Fruit fly (Drosophila melanogaster) whole organism, embryonic: Measurements from ENCODE around the gene CG31638.
A peak's percentile ranks its signal among the peaks of the same experiment; 100 is the strongest.

ENCODE experiments used
- Adf1 ChIP-seq: fragments of 200-800 bp; sonication (Bioruptor generic); IDR thresholded peaks from 2 replicates; pipeline ENCODE4 v1.3.6; 2022; ENCODE audit warnings: missing biosample characterization, missing genetic modification characterization
- Bdp1 ChIP-seq: fragments of 200-800 bp; sonication (Bioruptor generic); optimal IDR thresholded peaks from 3 replicates; lab custom pipeline; 2016; ENCODE audit warnings: missing biosample characterization, missing genetic modification characterization
- Bteb2 ChIP-seq: fragments of 200-800 bp; sonication (Bioruptor generic); optimal IDR thresholded peaks from 2 replicates; lab custom pipeline; 2016; ENCODE audit warnings: missing biosample characterization, missing genetic modification characterization
- CG1024 ChIP-seq: fragments of 200-800 bp; sonication (Bioruptor generic); IDR thresholded peaks from 2 replicates; pipeline ENCODE4 v1.3.6; 2022; ENCODE audit warnings: missing biosample characterization, missing genetic modification characterization
- CG11398 ChIP-seq: fragments of 200-800 bp; sonication (Bioruptor generic); optimal IDR thresholded peaks from 2 replicates; lab custom pipeline; 2016; ENCODE audit warnings: missing biosample characterization, missing genetic modification characterization
- CG11723 ChIP-seq: fragments of 200-800 bp; sonication (Bioruptor generic); optimal IDR thresholded peaks from 2 replicates; lab custom pipeline; 2017; ENCODE audit warnings: missing biosample characterization, mild to moderate bottlenecking, missing genetic modification characterization
- CG12659 ChIP-seq: fragments of 200-800 bp; sonication (Bioruptor generic); optimal IDR thresholded peaks from 3 replicates; lab custom pipeline; 2017; ENCODE audit warnings: mild to moderate bottlenecking, missing biosample characterization, missing genetic modification reagents, missing genetic modification characterization
- CG13296 ChIP-seq: fragments of 200-800 bp; sonication (Bioruptor generic); optimal IDR thresholded peaks from 3 replicates; lab custom pipeline; 2018; ENCODE audit warnings: missing biosample characterization, mild to moderate bottlenecking, missing genetic modification characterization
- CG15601 ChIP-seq: fragments of 200-800 bp; sonication (Bioruptor generic); optimal IDR thresholded peaks from 3 replicates; lab custom pipeline; 2019; ENCODE audit warnings: missing biosample characterization, mild to moderate bottlenecking, missing genetic modification characterization, moderate library complexity
- CG16815 ChIP-seq: fragments of 200-800 bp; sonication (Bioruptor generic); optimal IDR thresholded peaks from 3 replicates; lab custom pipeline; 2017; ENCODE audit warnings: missing biosample characterization, mild to moderate bottlenecking, missing genetic modification characterization
- CG17186 ChIP-seq: fragments of 200-800 bp; sonication (Bioruptor generic); optimal IDR thresholded peaks from 3 replicates; lab custom pipeline; 2017; ENCODE audit warnings: missing biosample characterization, missing genetic modification reagents, missing genetic modification characterization
- CG17612 ChIP-seq: fragments of 200-800 bp; sonication (Bioruptor generic); IDR thresholded peaks from 2 replicates; pipeline ENCODE4 v1.3.6; 2022; ENCODE audit warnings: missing biosample characterization, missing genetic modification characterization
- CG17829 ChIP-seq: fragments of 200-800 bp; optimal IDR thresholded peaks from 2 replicates; lab custom pipeline; 2019; ENCODE audit warnings: missing biosample characterization, mild to moderate bottlenecking, missing genetic modification characterization, moderate library complexity
- CG2116 ChIP-seq: fragments of 200-800 bp; sonication (Bioruptor generic); optimal IDR thresholded peaks from 3 replicates; lab custom pipeline; 2018; ENCODE audit warnings: missing biosample characterization, mild to moderate bottlenecking, missing genetic modification characterization
- CG2202 ChIP-seq: fragments of 200-800 bp; sonication (Bioruptor generic); optimal IDR thresholded peaks from 2 replicates; lab custom pipeline; 2018; ENCODE audit warnings: missing biosample characterization, mild to moderate bottlenecking, missing genetic modification characterization
- CG4328 ChIP-seq: fragments of 200-800 bp; sonication (Bioruptor generic); optimal IDR thresholded peaks from 3 replicates; lab custom pipeline; 2017; ENCODE audit warnings: missing biosample characterization, missing genetic modification reagents, missing genetic modification characterization
- CG4404 ChIP-seq: fragments of 200-800 bp; sonication (Bioruptor generic); IDR thresholded peaks from 2 replicates; pipeline ENCODE4 v1.3.6; 2022; ENCODE audit warnings: missing biosample characterization, missing genetic modification characterization
- CG4617 ChIP-seq: fragments of 200-800 bp; sonication (Bioruptor generic); optimal IDR thresholded peaks from 3 replicates; lab custom pipeline; 2016; ENCODE audit warnings: missing biosample characterization, missing genetic modification characterization, borderline replicate concordance
- CG6175 ChIP-seq: fragments of 200-800 bp; sonication (Bioruptor generic); IDR thresholded peaks from 3 replicates; pipeline ENCODE4 v1.3.6; 2022; ENCODE audit warnings: missing biosample characterization, missing genetic modification characterization
- CG7987 ChIP-seq: fragments of 200-800 bp; sonication (Bioruptor generic); optimal IDR thresholded peaks from 2 replicates; lab custom pipeline; 2018; ENCODE audit warnings: missing biosample characterization, mild to moderate bottlenecking, missing genetic modification characterization, moderate library complexity
- CG8388 ChIP-seq: fragments of 200-800 bp; sonication (Bioruptor generic); optimal IDR thresholded peaks from 2 replicates; lab custom pipeline; 2019; ENCODE audit warnings: missing biosample characterization, mild to moderate bottlenecking, missing genetic modification characterization, moderate library complexity
- Dip2 ChIP-seq: fragments of 200-800 bp; sonication (Bioruptor generic); IDR thresholded peaks from 2 replicates; pipeline ENCODE4 v1.3.6; 2022; ENCODE audit warnings: missing biosample characterization, missing genetic modification characterization
- Ets65A ChIP-seq: fragments of 200-800 bp; sonication (Bioruptor generic); peaks from one replicate; lab custom pipeline; 2016; ENCODE audit warnings: missing biosample characterization, missing genetic modification characterization
- HLHmδ ChIP-seq: fragments of 200-800 bp; sonication (Bioruptor generic); optimal IDR thresholded peaks from 2 replicates; lab custom pipeline; 2018; ENCODE audit warnings: missing biosample characterization, mild to moderate bottlenecking, missing genetic modification characterization, moderate library complexity
- Hmx ChIP-seq: fragments of 200-800 bp; sonication (Bioruptor generic); optimal IDR thresholded peaks from 2 replicates; lab custom pipeline; 2016; ENCODE audit warnings: missing biosample characterization, missing genetic modification characterization
- Lhr ChIP-seq: fragments of 200-800 bp; sonication (Bioruptor generic); optimal IDR thresholded peaks from 3 replicates; lab custom pipeline; 2017; ENCODE audit warnings: mild to moderate bottlenecking, missing biosample characterization, missing genetic modification reagents, missing genetic modification characterization
- Nf-YC ChIP-seq: fragments of 200-800 bp; optimal IDR thresholded peaks from 3 replicates; lab custom pipeline; 2019; ENCODE audit warnings: missing biosample characterization, mild to moderate bottlenecking, missing genetic modification characterization, moderate library complexity
- Opbp ChIP-seq: fragments of 200-800 bp; sonication (Bioruptor generic); IDR thresholded peaks from 3 replicates; pipeline ENCODE4 v1.3.6; 2022; ENCODE audit warnings: missing biosample characterization, missing genetic modification characterization; ENCODE audit not compliant: partially characterized antibody
- Poxn ChIP-seq: fragments of 200-800 bp; sonication (Bioruptor generic); IDR thresholded peaks from 2 replicates; pipeline ENCODE4 v1.3.6; 2022; ENCODE audit warnings: missing biosample characterization, missing genetic modification characterization
- aop ChIP-seq: fragments of 200-800 bp; sonication (Bioruptor generic); IDR thresholded peaks from 2 replicates; pipeline ENCODE4 v1.3.6; 2022; ENCODE audit warnings: missing biosample characterization, missing genetic modification characterization
- ara ChIP-seq: fragments of 200-800 bp; sonication (Bioruptor generic); IDR thresholded peaks from 2 replicates; pipeline ENCODE4 v1.3.6; 2022; ENCODE audit warnings: missing biosample characterization, missing genetic modification characterization
- crol ChIP-seq: fragments of 200-800 bp; sonication (Bioruptor generic); IDR thresholded peaks from 2 replicates; pipeline ENCODE4 v1.3.6; 2022; ENCODE audit warnings: missing biosample characterization, missing genetic modification characterization
- da ChIP-seq: fragments of 200-800 bp; sonication (Bioruptor generic); optimal IDR thresholded peaks from 2 replicates; lab custom pipeline; 2016; ENCODE audit warnings: missing biosample characterization, missing genetic modification characterization
- dmrt11E ChIP-seq: fragments of 200-800 bp; sonication (Bioruptor generic); optimal IDR thresholded peaks from 3 replicates; lab custom pipeline; 2018; ENCODE audit warnings: missing biosample characterization, mild to moderate bottlenecking, missing genetic modification characterization, moderate library complexity
- eyg ChIP-seq: fragments of 200-800 bp; sonication (Bioruptor generic); optimal IDR thresholded peaks from 3 replicates; lab custom pipeline; 2016; ENCODE audit warnings: missing biosample characterization, missing genetic modification characterization
- fd64A ChIP-seq: fragments of 200-800 bp; sonication (Bioruptor generic); optimal IDR thresholded peaks from 3 replicates; lab custom pipeline; 2018; ENCODE audit warnings: missing biosample characterization, mild to moderate bottlenecking, missing genetic modification characterization
- jigr1 ChIP-seq: fragments of 200-800 bp; sonication (Bioruptor generic); IDR thresholded peaks from 3 replicates; pipeline ENCODE4 v1.3.6; 2022; ENCODE audit warnings: missing biosample characterization, missing genetic modification characterization
- ken ChIP-seq: fragments of 200-800 bp; sonication (Bioruptor generic); IDR thresholded peaks from 3 replicates; pipeline ENCODE4 v1.3.6; 2022; ENCODE audit warnings: missing biosample characterization, missing genetic modification characterization
- lmd ChIP-seq: fragments of 200-800 bp; sonication (Bioruptor generic); IDR thresholded peaks from 2 replicates; pipeline ENCODE4 v1.3.6; 2022; ENCODE audit warnings: missing biosample characterization, missing genetic modification characterization
- lola ChIP-seq, 3 experiments: fragments of >200 bp in 2 of 3; fragments of 200-800 bp in 1 of 3; sonication (Bioruptor generic) in 1 of 3; optimal IDR thresholded peaks; 2 replicates each; lab custom pipeline; 2017 to 2019; ENCODE audit warnings: missing biosample characterization in 3 of 3, missing genetic modification characterization in 3 of 3, mild to moderate bottlenecking in 1 of 3, moderate library complexity in 1 of 3
- org-1 ChIP-seq: fragments of 200-800 bp; sonication (Bioruptor generic); optimal IDR thresholded peaks from 2 replicates; lab custom pipeline; 2017; ENCODE audit warnings: missing biosample characterization, missing genetic modification characterization
- pb ChIP-seq: fragments of 200-800 bp; sonication (Bioruptor generic); optimal IDR thresholded peaks from 3 replicates; lab custom pipeline; 2016; ENCODE audit warnings: missing biosample characterization, missing genetic modification characterization
- phol ChIP-seq: fragments of 200-800 bp; sonication (Bioruptor generic); optimal IDR thresholded peaks from 3 replicates; lab custom pipeline; 2018; ENCODE audit warnings: missing biosample characterization, mild to moderate bottlenecking, missing genetic modification characterization, moderate library complexity
- pzg ChIP-seq: fragments of 200-800 bp; sonication (Bioruptor generic); optimal IDR thresholded peaks from 3 replicates; lab custom pipeline; 2018; ENCODE audit warnings: missing biosample characterization, mild to moderate bottlenecking, missing genetic modification characterization, moderate library complexity
- sisA ChIP-seq: fragments of 200-800 bp; sonication (Bioruptor generic); IDR thresholded peaks from 2 replicates; pipeline ENCODE4 v1.3.6; 2022; ENCODE audit warnings: missing biosample characterization, missing genetic modification characterization
- slbo ChIP-seq: fragments of 200-800 bp; sonication (Bioruptor generic); IDR thresholded peaks from 2 replicates; pipeline ENCODE4 v1.3.6; 2022; ENCODE audit warnings: missing biosample characterization, missing genetic modification characterization
- sna ChIP-seq: fragments of 200-800 bp; sonication (Bioruptor generic); IDR thresholded peaks from 2 replicates; pipeline ENCODE4 v1.3.6; 2022; ENCODE audit warnings: missing biosample characterization, missing genetic modification characterization; ENCODE audit not compliant: partially characterized antibody
- stwl ChIP-seq: fragments of 200-800 bp; sonication (Bioruptor generic); optimal IDR thresholded peaks from 3 replicates; lab custom pipeline; 2018; ENCODE audit warnings: missing biosample characterization, mild to moderate bottlenecking, missing genetic modification characterization, moderate library complexity
- trem ChIP-seq: fragments of 200-800 bp; optimal IDR thresholded peaks from 3 replicates; lab custom pipeline; 2019; ENCODE audit warnings: missing biosample characterization, mild to moderate bottlenecking, missing genetic modification characterization, moderate library complexity
- ttk ChIP-seq: fragments of 200-800 bp; sonication (Bioruptor generic); IDR thresholded peaks from 2 replicates; pipeline ENCODE4 v2.1.2; 2022; ENCODE audit warnings: missing biosample characterization, missing genetic modification characterization
- usp ChIP-seq: fragments of >200 bp; optimal IDR thresholded peaks from 2 replicates; lab custom pipeline; 2017; ENCODE audit warnings: missing biosample characterization, missing genetic modification characterization
- vnd ChIP-seq: fragments of 200-800 bp; sonication (Bioruptor generic); IDR thresholded peaks from 3 replicates; pipeline ENCODE4 v1.3.6; 2022; ENCODE audit warnings: missing biosample characterization, missing genetic modification characterization; ENCODE audit not compliant: partially characterized antibody

The CG31638 gene

dm6 chr2L:6462259-6462658 is 28.6 kb upstream of the CG31638 start (continued):
- TF ChIP-seq org-1 (GFP tag; lab: Kevin White, UChicago) = no peak
- TF ChIP-seq pb = no peak
- no peak for TF ChIP-seq CG4328 (GFP tag; lab: Kevin White, UChicago)
- no peak for TF ChIP-seq CG6175 (GFP tag; lab: Robert Waterston, UW)
- TF ChIP-seq CG17829 = no peak
- TF ChIP-seq vnd = no peak
- no peak for TF ChIP-seq CG17612 (GFP tag; lab: Robert Waterston, UW)
- TF ChIP-seq Bdp1 = no peak
- no peak for TF ChIP-seq ttk
- no peak for TF ChIP-seq CG11723 (GFP tag; lab: Kevin White, UChicago)
- TF ChIP-seq ara (GFP tag; lab: Robert Waterston, UW) = no peak
- TF ChIP-seq Dip2 (GFP tag; lab: Robert Waterston, UW) = no peak
- peak in 1 of 3 experiments; percentile 42 for TF ChIP-seq lola (GFP tag; optimal IDR thresholded peaks at IDR 0.05; lab: Kevin White, UChicago)
- TF ChIP-seq CG4617 (GFP tag; lab: Kevin White, UChicago) = no peak
- no peak for TF ChIP-seq pzg
- TF ChIP-seq stwl (tag; lab: Kevin White, UChicago) = no peak
- no peak for TF ChIP-seq CG16815
- no peak for TF ChIP-seq CG1024
- TF ChIP-seq Bteb2 (GFP tag; lab: Kevin White, UChicago) = no peak
- TF ChIP-seq Hmx = no peak
- peak; percentile 25 for TF ChIP-seq CG15601 (tag; lab: Kevin White, UChicago)
- no peak for TF ChIP-seq Poxn (GFP tag; lab: Robert Waterston, UW)
- TF ChIP-seq CG2202 (tag; lab: Kevin White, UChicago) = no peak
- TF ChIP-seq CG8388 (GFP tag; lab: Kevin White, UChicago) = no peak
- no peak for TF ChIP-seq fd64A
- TF ChIP-seq da (GFP tag; lab: Kevin White, UChicago) = no peak
- no peak for TF ChIP-seq CG4404 (GFP tag; lab: Robert Waterston, UW)
- no peak for TF ChIP-seq HLHmδ
- TF ChIP-seq CG12659 (GFP tag; lab: Kevin White, UChicago) = no peak
- TF ChIP-seq aop (GFP tag; lab: Robert Waterston, UW) = no peak
- TF ChIP-seq crol (GFP tag; lab: Robert Waterston, UW) = no peak
- no peak for TF ChIP-seq slbo
- TF ChIP-seq CG2116 (GFP tag; lab: Kevin White, UChicago) = peak; percentile 7
- TF ChIP-seq trem = no peak
- no peak for TF ChIP-seq sisA (GFP tag; lab: Robert Waterston, UW)
- TF ChIP-seq lmd (GFP tag; lab: Robert Waterston, UW) = no peak
- TF ChIP-seq sna (GFP tag; lab: Robert Waterston, UW) = no peak
- no peak for TF ChIP-seq Lhr (GFP tag; lab: Kevin White, UChicago)
- TF ChIP-seq CG13296 (GFP tag; lab: Kevin White, UChicago) = peak; percentile 36
- TF ChIP-seq dmrt11E (tag; lab: Kevin White, UChicago) = peak; percentile 10
- TF ChIP-seq Opbp (GFP tag; lab: Robert Waterston, UW) = no peak
- no peak for TF ChIP-seq jigr1 (GFP tag; lab: Robert Waterston, UW)
- TF ChIP-seq Ets65A (GFP tag; lab: Kevin White, UChicago) = no peak
- TF ChIP-seq CG17186 (GFP tag; lab: Kevin White, UChicago) = no peak
- TF ChIP-seq Nf-YC (tag; lab: Kevin White, UChicago) = no peak
- peak; percentile 10 for TF ChIP-seq eyg (GFP tag; lab: Kevin White, UChicago)
- no peak for TF ChIP-seq phol (tag; lab: Kevin White, UChicago)
- TF ChIP-seq CG7987 (GFP tag; lab: Kevin White, UChicago) = no peak
- no peak for TF ChIP-seq Adf1 (GFP tag; lab: Robert Waterston, UW)
- no peak for TF ChIP-seq CG11398
- no peak for TF ChIP-seq usp (GFP tag; lab: Kevin White, UChicago)
- peak; percentile 21; the same call in 1 of the 3 replicates for TF ChIP-seq ken (GFP tag; lab: Robert Waterston, UW)
